Worm (Caenorhabditis elegans): ENCODE measurements around the gene F49E12.7.

The F49E12.7 gene

DNA sequence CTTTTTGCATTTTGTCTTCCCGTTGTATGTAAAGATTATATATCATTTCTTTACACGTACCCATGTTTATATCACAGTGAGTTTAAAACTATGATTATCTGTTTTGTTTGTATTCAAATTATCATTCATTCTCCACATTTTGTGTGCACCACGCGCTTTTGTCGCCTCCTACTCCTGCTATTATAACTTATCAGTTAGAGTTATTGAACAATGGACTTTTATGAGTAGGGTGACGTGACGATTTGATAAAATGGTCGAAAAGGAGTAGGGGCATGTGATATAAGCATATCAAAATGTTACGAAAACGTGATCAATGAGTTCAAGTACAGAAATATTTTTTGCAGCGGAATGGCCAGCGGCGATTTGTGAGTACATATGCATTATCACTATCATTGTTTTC is 13.1 kb downstream of the F49E12.7 start (continued):
- peak; percentile 96 for TF ChIP-seq dmd-6 (GFP tag; IDR thresholded peaks at IDR 0.05)
- TF ChIP-seq D1046.2 (GFP tag; IDR thresholded peaks at IDR 0.05): no peak
- no peak for TF ChIP-seq zfp-3 (GFP tag; conservative IDR thresholded peaks at IDR 0.05)
- TF ChIP-seq dmd-8 (GFP tag; IDR thresholded peaks at IDR 0.05): no peak
- TF ChIP-seq lin-1 (GFP tag; IDR thresholded peaks at IDR 0.05): peak; percentile 87
- no peak for TF ChIP-seq ztf-11 (tag; optimal IDR thresholded peaks at IDR 0.05)
- no peak for TF ChIP-seq nhr-11 (tag; optimal IDR thresholded peaks at IDR 0.05)
- no peak for TF ChIP-seq skn-1 (tag; optimal IDR thresholded peaks at IDR 0.05)
- TF ChIP-seq mxl-3 (GFP tag; optimal IDR thresholded peaks at IDR 0.05): peak; percentile 61
- peak; percentile 41; the same call in 1 of the 2 replicates for TF ChIP-seq pha-4 (GFP tag; IDR thresholded peaks at IDR 0.05)
- no peak for TF ChIP-seq pha-4 (tag; optimal IDR thresholded peaks at IDR 0.05)
- TF ChIP-seq lin-38 (GFP tag; IDR thresholded peaks at IDR 0.05): no peak
- no peak for TF ChIP-seq nhr-6 (tag; optimal IDR thresholded peaks at IDR 0.05)
- TF ChIP-seq ZK546.5 (tag; optimal IDR thresholded peaks at IDR 0.05): no peak
- TF ChIP-seq nhr-48 (tag; optimal IDR thresholded peaks at IDR 0.05): peak; percentile 87
- TF ChIP-seq hlh-30 (tag; optimal IDR thresholded peaks at IDR 0.05; ENCODE audit: insufficient read depth): peak; percentile 74
- no peak for TF ChIP-seq nhr-25 (tag; optimal IDR thresholded peaks at IDR 0.05; ENCODE audit: borderline replicate concordance, insufficient read depth)
- TF ChIP-seq dmd-9 (GFP tag; IDR thresholded peaks at IDR 0.05): no peak
- TF ChIP-seq F26F4.8 (GFP tag; conservative IDR thresholded peaks at IDR 0.05): no peak
- no peak for TF ChIP-seq nhr-237 (tag; optimal IDR thresholded peaks at IDR 0.05)
- no peak for TF ChIP-seq ceh-28 (tag; optimal IDR thresholded peaks at IDR 0.05)
- TF ChIP-seq unc-62 (GFP tag; optimal IDR thresholded peaks at IDR 0.05 in 1 of 2): peak in 1 of 2 experiments; percentile 45
- no peak for TF ChIP-seq unc-62 (tag; optimal IDR thresholded peaks at IDR 0.05)
- TF ChIP-seq unc-39 (tag; optimal IDR thresholded peaks at IDR 0.05): no peak
- no peak for TF ChIP-seq F49E8.2 (tag; optimal IDR thresholded peaks at IDR 0.05; ENCODE audit: borderline replicate concordance)
- TF ChIP-seq daf-19 (GFP tag; conservative IDR thresholded peaks at IDR 0.05): no peak
- TF ChIP-seq mdt-29 (GFP tag; IDR thresholded peaks at IDR 0.05): no peak

ce11 chrII:8381197-8381596 is 14.7 kb downstream of the F49E12.7 start, which contains the start of gene F49E12.12:
TSS of gene F49E12.12 (plus strand) at chrII:8381497.
- TF ChIP-seq ZK337.2 (GFP tag; IDR thresholded peaks at IDR 0.05): no peak
- TF ChIP-seq F49E8.2 (tag; optimal IDR thresholded peaks at IDR 0.05; ENCODE audit: borderline replicate concordance): no peak
- no peak for TF ChIP-seq php-3 (GFP tag; IDR thresholded peaks at IDR 0.05)
- TF ChIP-seq aly-2 (tag; optimal IDR thresholded peaks at IDR 0.05): no peak
- no peak for TF ChIP-seq jun-1 (tag; optimal IDR thresholded peaks at IDR 0.05)
- no peak for TF ChIP-seq dve-1 (tag; optimal IDR thresholded peaks at IDR 0.05; ENCODE audit: insufficient read depth)
- no peak for TF ChIP-seq nhr-10 (tag; optimal IDR thresholded peaks at IDR 0.05)

- TF ChIP-seq mdl-1 (tag; optimal IDR thresholded peaks at IDR 0.05) (peak in 1 of 2 experiments; percentile 17), R02D3.7 (tag; optimal IDR thresholded peaks at IDR 0.05) (no peak), hlh-11 (tag; optimal IDR thresholded peaks at IDR 0.05) (peak; percentile 1), nhr-28 (tag; optimal IDR thresholded peaks at IDR 0.05) (peak; percentile 44), nhr-48 (tag; optimal IDR thresholded peaks at IDR 0.05) (peak; percentile 85)
These were observed 15.8 kb downstream of the F49E12.7 start for ce11 chrII:8380188-8380587.

ce11 chrII:8377722-8378121 is 18.2 kb downstream of the F49E12.7 start:
- TF ChIP-seq unc-62 (GFP tag; optimal IDR thresholded peaks at IDR 0.05 in 1 of 2) (peak in 1 of 2 experiments; percentile 94), unc-62 (tag; optimal IDR thresholded peaks at IDR 0.05) (no peak), egl-27 (tag; optimal IDR thresholded peaks at IDR 0.05) (no peak)
